Worm (Caenorhabditis elegans): ENCODE data around the gene C07A9.5.

ce11 chrIII:9703747-9704605 lies 21.3 kb upstream of the C07A9.5 start:
- TF ChIP-seq ama-1 (optimal IDR thresholded peaks at IDR 0.05): no peak
- TF ChIP-seq skn-1 (tag; optimal IDR thresholded peaks at IDR 0.05): peak; percentile 33
- peak; percentile 55 for TF ChIP-seq mep-1 (tag; optimal IDR thresholded peaks at IDR 0.05)

All from whole organism, L1 larva.